Worm (Caenorhabditis elegans) whole organism, L3 larva: ENCODE data around the gene F38B7.3.

ENCODE experiments used
- ZK546.5 ChIP-seq: sonication (generic microtip); optimal IDR thresholded peaks from 2 replicates; lab custom pipeline; 2017; ENCODE audit warnings: missing biosample characterization, missing genetic modification characterization
- elt-3 ChIP-seq, 3 experiments: fragments of 150-350 bp in 1 of 3; sonication (generic microtip) in 2 of 3; optimal IDR thresholded peaks; 2 replicates in 2 of 3; 4 replicates in 1 of 3; lab custom pipeline; 2014 to 2017; ENCODE audit warnings: missing biosample characterization in 3 of 3, missing genetic modification characterization in 3 of 3
- fkh-10 ChIP-seq: sonication (generic microtip); optimal IDR thresholded peaks from 2 replicates; lab custom pipeline; 2017; ENCODE audit warnings: missing biosample characterization, missing genetic modification reagents, missing genetic modification characterization
- hmg-11 ChIP-seq: sonication (generic microtip); optimal IDR thresholded peaks from 2 replicates; lab custom pipeline; 2016; ENCODE audit warnings: missing genetic modification characterization, missing compliant biosample characterization
- mdl-1 ChIP-seq: fragments of 150-350 bp; optimal IDR thresholded peaks from 2 replicates; lab custom pipeline; 2014; ENCODE audit warnings: missing biosample characterization, missing genetic modification characterization
- nfya-1 ChIP-seq: sonication (generic microtip); optimal IDR thresholded peaks from 2 replicates; lab custom pipeline; 2017; ENCODE audit warnings: missing genetic modification characterization, mild to moderate bottlenecking, missing compliant biosample characterization, antibody characterized with exemption, moderate library complexity; ENCODE audit not compliant: insufficient read depth
- nhr-12 ChIP-seq: fragments of 150-350 bp; optimal IDR thresholded peaks from 2 replicates; lab custom pipeline; 2014; ENCODE audit warnings: missing biosample characterization, missing genetic modification characterization
- nhr-237 ChIP-seq: fragments of 150-350 bp; optimal IDR thresholded peaks from 2 replicates; lab custom pipeline; 2014; ENCODE audit warnings: missing biosample characterization, missing genetic modification characterization
- nhr-28 ChIP-seq: fragments of 150-350 bp; optimal IDR thresholded peaks from 2 replicates; lab custom pipeline; 2014; ENCODE audit warnings: missing biosample characterization, missing genetic modification characterization
- nhr-43 ChIP-seq: sonication (generic microtip); optimal IDR thresholded peaks from 2 replicates; lab custom pipeline; 2016; ENCODE audit warnings: mild to moderate bottlenecking, missing genetic modification characterization, missing compliant biosample characterization; ENCODE audit not compliant: poor library complexity, severe bottlenecking
- pha-4 ChIP-seq: fragments of 150-350 bp; optimal IDR thresholded peaks from 2 replicates; lab custom pipeline; 2014; ENCODE audit warnings: missing biosample characterization, missing genetic modification reagents, missing genetic modification characterization
- unc-39 ChIP-seq: sonication (generic microtip); optimal IDR thresholded peaks from 4 replicates; lab custom pipeline; 2017; ENCODE audit warnings: missing biosample characterization, missing genetic modification characterization
- ztf-11 ChIP-seq: fragments of 150-350 bp; optimal IDR thresholded peaks from 2 replicates; lab custom pipeline; 2014; ENCODE audit warnings: missing biosample characterization, missing genetic modification characterization

DNA sequence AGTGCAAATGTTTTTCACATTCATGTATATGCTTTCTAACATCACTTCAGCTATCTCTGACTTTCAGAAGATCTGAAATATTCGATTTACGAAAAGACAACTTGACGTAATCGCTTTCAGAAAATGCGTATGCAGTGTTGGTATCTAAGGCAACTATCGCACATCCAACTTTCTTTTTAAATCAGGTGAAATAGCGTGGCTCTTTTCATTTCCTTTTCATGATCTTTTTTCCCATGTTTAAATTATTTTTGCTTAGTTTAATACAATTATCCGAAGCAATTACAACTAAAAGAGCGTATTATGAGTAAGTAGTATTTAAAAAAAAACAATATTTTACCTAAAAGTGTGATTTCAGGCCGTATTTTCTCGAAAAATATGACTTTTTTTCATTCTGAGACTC is 2.1 kb upstream of the F38B7.3 start, which contains the start of gene F38B7.11:
- no peak for TF ChIP-seq hmg-11 (tag; lab: Kevin White, UChicago)
- no peak for TF ChIP-seq nhr-237 (tag; lab: Kevin White, UChicago)
- no peak for TF ChIP-seq mdl-1 (tag; lab: Kevin White, UChicago)
- TF ChIP-seq nhr-12 (tag; lab: Kevin White, UChicago): no peak
- TF ChIP-seq ztf-11 (tag; lab: Kevin White, UChicago): no peak
- no peak for TF ChIP-seq ZK546.5 (tag; lab: Kevin White, UChicago)
- no peak for TF ChIP-seq unc-39 (tag; lab: Kevin White, UChicago)
- TF ChIP-seq fkh-10 (GFP tag; lab: Kevin White, UChicago): no peak
- TF ChIP-seq nfya-1: no peak
- TF ChIP-seq elt-3 (tag; optimal IDR thresholded peaks at IDR 0.05; lab: Kevin White, UChicago): no peak
- no peak for TF ChIP-seq pha-4 (tag; lab: Kevin White, UChicago)
- TF ChIP-seq nhr-28 (tag; lab: Kevin White, UChicago): no peak
- no peak for TF ChIP-seq nhr-43 (tag; lab: Kevin White, UChicago)
